Worm (Caenorhabditis elegans) whole organism, L4 larva: ENCODE results near the gene F18C5.10.

Experiments used
- F10B5.3 ChIP-seq: sonication (generic microtip); optimal IDR thresholded peaks from 2 replicates; lab custom pipeline; 2016; ENCODE audit warnings: mild to moderate bottlenecking, missing genetic modification characterization, missing compliant biosample characterization
- F37D6.2 ChIP-seq: sonication (generic microtip); optimal IDR thresholded peaks from 2 replicates; lab custom pipeline; 2016; ENCODE audit warnings: mild to moderate bottlenecking, missing genetic modification characterization, missing compliant biosample characterization
- T20F7.1 ChIP-seq: fragments of 200-800 bp; sonication (Bioruptor generic); optimal IDR thresholded peaks from 2 replicates; lab custom pipeline; 2018; ENCODE audit warnings: mild to moderate bottlenecking, missing genetic modification characterization, missing compliant biosample characterization
- Y48G9A.11 ChIP-seq: fragments of 200-800 bp; sonication (Bioruptor generic); IDR thresholded peaks from 2 replicates; pipeline ENCODE4 v1.3.6; 2022; ENCODE audit warnings: missing genetic modification reagents, missing genetic modification characterization, missing compliant biosample characterization
- Y5F2A.4 ChIP-seq: fragments of 200-800 bp; sonication (Bioruptor generic); optimal IDR thresholded peaks from 2 replicates; lab custom pipeline; 2018; ENCODE audit warnings: mild to moderate bottlenecking, missing genetic modification characterization, missing compliant biosample characterization
- Y75B8A.6 ChIP-seq: fragments of 200-800 bp; sonication (Bioruptor generic); IDR thresholded peaks from 2 replicates; pipeline ENCODE4 v1.3.6; 2022; ENCODE audit warnings: missing genetic modification reagents, missing genetic modification characterization, missing compliant biosample characterization
- ZK337.2 ChIP-seq: fragments of 200-800 bp; sonication (Bioruptor generic); IDR thresholded peaks from 2 replicates; pipeline ENCODE4 v1.3.6; 2022; ENCODE audit warnings: missing genetic modification reagents, missing genetic modification characterization, missing compliant biosample characterization
- arid-1 ChIP-seq: fragments of 200-800 bp; sonication (Bioruptor generic); conservative IDR thresholded peaks from 2 replicates; pipeline ENCODE4 v1.3.6; 2022; ENCODE audit warnings: missing genetic modification reagents, missing genetic modification characterization, missing compliant biosample characterization
- ceh-20 ChIP-seq: fragments of 200-800 bp; sonication (Bioruptor generic); IDR thresholded peaks from 2 replicates; pipeline ENCODE4 v1.3.6; 2022; ENCODE audit warnings: missing genetic modification reagents, missing genetic modification characterization, missing compliant biosample characterization
- ceh-32 ChIP-seq: sonication (generic microtip); optimal IDR thresholded peaks from 2 replicates; lab custom pipeline; 2016; ENCODE audit warnings: mild to moderate bottlenecking, missing genetic modification characterization, missing compliant biosample characterization; ENCODE audit not compliant: poor library complexity
- ces-1 ChIP-seq: fragments of 150-350 bp; sonication (generic microtip); optimal IDR thresholded peaks from 4 replicates; lab custom pipeline; 2014; ENCODE audit warnings: missing biosample characterization, missing genetic modification reagents, missing genetic modification characterization
- daf-12 ChIP-seq: fragments of 150-350 bp; optimal IDR thresholded peaks from 2 replicates; lab custom pipeline; 2014; ENCODE audit warnings: missing biosample characterization, missing genetic modification reagents, missing genetic modification characterization
- daf-8 ChIP-seq: fragments of 200-800 bp; sonication (Bioruptor generic); IDR thresholded peaks from 2 replicates; pipeline ENCODE4 v1.3.6; 2022; ENCODE audit warnings: missing genetic modification characterization, missing compliant biosample characterization
- dmd-6 ChIP-seq: fragments of 200-800 bp; sonication (Bioruptor generic); IDR thresholded peaks from 2 replicates; pipeline ENCODE4 v1.3.6; 2022; ENCODE audit warnings: missing genetic modification reagents, missing genetic modification characterization, missing compliant biosample characterization
- egl-27 ChIP-seq: sonication (generic microtip); optimal IDR thresholded peaks from 3 replicates; lab custom pipeline; 2017; ENCODE audit warnings: missing biosample characterization, missing genetic modification reagents, missing genetic modification characterization
- fkh-10 ChIP-seq: fragments of 150-350 bp; optimal IDR thresholded peaks from 2 replicates; lab custom pipeline; 2014; ENCODE audit warnings: missing biosample characterization, missing genetic modification reagents, missing genetic modification characterization
- hif-1 ChIP-seq, 2 experiments: sonication (generic microtip); optimal IDR thresholded peaks; 2 replicates each; lab custom pipeline; 2016 to 2017; ENCODE audit warnings: missing compliant biosample characterization in 2 of 2, missing genetic modification characterization in 2 of 2, missing genetic modification reagents in 2 of 2, missing genotype in 2 of 2, mild to moderate bottlenecking in 1 of 2
- hlh-11 ChIP-seq: fragments of 200-800 bp; sonication (Bioruptor generic); optimal IDR thresholded peaks from 2 replicates; lab custom pipeline; 2018; ENCODE audit warnings: mild to moderate bottlenecking, missing genetic modification characterization, missing compliant biosample characterization
- jun-1 ChIP-seq: fragments of 150-350 bp; optimal IDR thresholded peaks from 2 replicates; lab custom pipeline; 2014; ENCODE audit warnings: missing biosample characterization, missing genetic modification reagents, missing genetic modification characterization
- lim-7 ChIP-seq: fragments of 200-800 bp; sonication (Bioruptor generic); IDR thresholded peaks from 2 replicates; pipeline ENCODE4 v1.3.6; 2022; ENCODE audit warnings: missing genetic modification characterization, missing compliant biosample characterization
- lin-29 ChIP-seq: fragments of 200-800 bp; sonication (Bioruptor generic); IDR thresholded peaks from 2 replicates; pipeline ENCODE4 v1.3.6; 2022; ENCODE audit warnings: missing genetic modification reagents, missing genetic modification characterization, missing compliant biosample characterization
- lin-38 ChIP-seq: fragments of 200-800 bp; sonication (Bioruptor generic); IDR thresholded peaks from 2 replicates; pipeline ENCODE4 v1.3.6; 2022; ENCODE audit warnings: missing genetic modification reagents, missing genetic modification characterization, missing compliant biosample characterization
- nhr-102 ChIP-seq: sonication (generic microtip); optimal IDR thresholded peaks from 2 replicates; lab custom pipeline; 2016; ENCODE audit warnings: mild to moderate bottlenecking, missing genetic modification characterization, moderate library complexity, missing compliant biosample characterization
- nhr-11 ChIP-seq: fragments of 150-350 bp; optimal IDR thresholded peaks from 2 replicates; lab custom pipeline; 2014; ENCODE audit warnings: missing biosample characterization, missing genetic modification characterization
- nhr-237 ChIP-seq: sonication (generic microtip); optimal IDR thresholded peaks from 2 replicates; lab custom pipeline; 2017; ENCODE audit warnings: missing biosample characterization, missing genetic modification characterization
- nhr-28 ChIP-seq: fragments of 150-350 bp; optimal IDR thresholded peaks from 2 replicates; lab custom pipeline; 2014; ENCODE audit warnings: missing biosample characterization, missing genetic modification characterization
- nhr-41 ChIP-seq: fragments of 200-800 bp; sonication (Bioruptor generic); IDR thresholded peaks from 2 replicates; pipeline ENCODE4 v1.3.6; 2022; ENCODE audit warnings: missing genetic modification reagents, missing genetic modification characterization, missing compliant biosample characterization
- nhr-42 ChIP-seq: fragments of 200-800 bp; sonication (Bioruptor generic); IDR thresholded peaks from 2 replicates; pipeline ENCODE4 v1.3.6; 2022; ENCODE audit warnings: missing genetic modification characterization, missing compliant biosample characterization
- nhr-6 ChIP-seq: fragments of 150-350 bp; optimal IDR thresholded peaks from 2 replicates; lab custom pipeline; 2014; ENCODE audit warnings: missing biosample characterization, missing genetic modification characterization
- nhr-76 ChIP-seq: fragments of 150-350 bp; optimal IDR thresholded peaks from 2 replicates; lab custom pipeline; 2014; ENCODE audit warnings: missing biosample characterization, missing genetic modification characterization
- php-3 ChIP-seq: fragments of 200-800 bp; sonication (Bioruptor generic); IDR thresholded peaks from 2 replicates; pipeline ENCODE4 v1.3.6; 2022; ENCODE audit warnings: missing genetic modification reagents, missing genetic modification characterization, missing compliant biosample characterization
- rbr-2 ChIP-seq: sonication (generic microtip); optimal IDR thresholded peaks from 2 replicates; lab custom pipeline; 2016; ENCODE audit warnings: missing genotype, missing genetic modification characterization, missing compliant biosample characterization
- sdz-12 ChIP-seq: fragments of 200-800 bp; sonication (Bioruptor generic); optimal IDR thresholded peaks from 2 replicates; lab custom pipeline; 2018; ENCODE audit warnings: mild to moderate bottlenecking, missing genetic modification characterization, missing compliant biosample characterization
- skn-1 ChIP-seq: fragments of 150-350 bp; optimal IDR thresholded peaks from 2 replicates; lab custom pipeline; 2014; ENCODE audit warnings: missing biosample characterization, missing genetic modification characterization
- spr-1 ChIP-seq: sonication (generic microtip); optimal IDR thresholded peaks from 2 replicates; lab custom pipeline; 2016; ENCODE audit warnings: mild to moderate bottlenecking, missing genetic modification characterization, missing compliant biosample characterization
- tag-97 ChIP-seq: fragments of 200-800 bp; sonication (Bioruptor generic); IDR thresholded peaks from 2 replicates; pipeline ENCODE4 v1.3.6; 2022; ENCODE audit warnings: missing genetic modification characterization, missing compliant biosample characterization
- tra-1 ChIP-seq: fragments of 200-800 bp; sonication (Bioruptor generic); IDR thresholded peaks from 2 replicates; pipeline ENCODE4 v1.3.6; 2022; ENCODE audit warnings: missing genetic modification reagents, missing genetic modification characterization, missing compliant biosample characterization
- unc-130 ChIP-seq: sonication (generic microtip); optimal IDR thresholded peaks from 2 replicates; lab custom pipeline; 2016; ENCODE audit warnings: missing genetic modification reagents, missing genetic modification characterization, missing compliant biosample characterization
- unc-39 ChIP-seq: sonication (generic microtip); optimal IDR thresholded peaks from 2 replicates; lab custom pipeline; 2017; ENCODE audit warnings: missing biosample characterization, missing genetic modification characterization
- unc-62 ChIP-seq, 3 experiments: fragments of 150-350 bp in 1 of 3; sonication (generic microtip); optimal IDR thresholded peaks in 2 of 3; peaks in 1 of 3; 1 replicate in 1 of 3; 2 replicates in 2 of 3; lab custom pipeline; 2014 to 2017; ENCODE audit warnings: missing biosample characterization in 3 of 3, missing genetic modification characterization in 3 of 3, missing genetic modification reagents in 3 of 3, missing genotype in 1 of 3
- zag-1 ChIP-seq: fragments of 150-350 bp; optimal IDR thresholded peaks from 2 replicates; lab custom pipeline; 2014; ENCODE audit warnings: missing biosample characterization, missing genetic modification characterization
- zfp-2 ChIP-seq: sonication (generic microtip); optimal IDR thresholded peaks from 2 replicates; lab custom pipeline; 2016; ENCODE audit warnings: mild to moderate bottlenecking, missing genetic modification characterization, missing compliant biosample characterization
- ztf-11 ChIP-seq: fragments of 150-350 bp; optimal IDR thresholded peaks from 2 replicates; lab custom pipeline; 2014; ENCODE audit warnings: missing biosample characterization, missing genetic modification characterization

The F18C5.10 gene

ce11 chrII:6535957-6536424, 25.3 kb downstream of the F18C5.10 start, which contains the start of gene utp-20 (continued):
- TF ChIP-seq unc-39 (tag; lab: Kevin White, UChicago) (no peak), lim-7 (GFP tag; lab: Robert Waterston, UW) (no peak), nhr-41 (GFP tag; lab: Robert Waterston, UW) (no peak), ZK337.2 (no peak), php-3 (no peak), F37D6.2 (tag; lab: Kevin White, UChicago) (no peak), egl-27 (tag; lab: Kevin White, UChicago) (no peak), unc-62 (GFP tag; optimal IDR thresholded peaks at IDR 0.05 in 1 of 2; lab: Kevin White, UChicago) (no peak), unc-62 (tag; optimal IDR thresholded peaks at IDR 0.05; lab: Kevin White, UChicago) (no peak), sdz-12 (GFP tag; lab: Kevin White, UChicago) (no peak), Y48G9A.11 (GFP tag; lab: Robert Waterston, UW) (no peak), hlh-11 (no peak), dmd-6 (GFP tag; lab: Robert Waterston, UW) (no peak), tra-1 (GFP tag; lab: Robert Waterston, UW) (no peak), nhr-6 (tag; lab: Kevin White, UChicago) (peak; percentile 13), skn-1 (tag; lab: Kevin White, UChicago) (no peak), ceh-20 (GFP tag; lab: Robert Waterston, UW) (no peak), daf-12 (no peak)

- TF ChIP-seq unc-62 (GFP tag; optimal IDR thresholded peaks at IDR 0.05 in 1 of 2; lab: Kevin White, UChicago) (peak in 1 of 2 experiments; percentile 91), unc-62 (tag; optimal IDR thresholded peaks at IDR 0.05; lab: Kevin White, UChicago) (no peak), T20F7.1 (GFP tag; lab: Kevin White, UChicago) (no peak), Y5F2A.4 (GFP tag; lab: Kevin White, UChicago) (no peak)
Measured at ce11 chrII:6531940-6532339, 29.3 kb downstream of the F18C5.10 start, which contains the start of gene abcx-1. abcx-1 (plus strand) TSS chrII:6532163.

- TF ChIP-seq unc-130 (GFP tag; lab: Kevin White, UChicago) (no peak), nhr-76 (tag; lab: Kevin White, UChicago) (no peak), jun-1 (tag; lab: Kevin White, UChicago) (no peak), spr-1 (tag; lab: Kevin White, UChicago) (no peak), F10B5.3 (no peak), nhr-28 (no peak), hlh-11 (no peak), nhr-237 (no peak), daf-8 (no peak), zag-1 (tag; lab: Kevin White, UChicago) (no peak), sdz-12 (GFP tag; lab: Kevin White, UChicago) (no peak)
Measured at ce11 chrII:6531527-6531926, 29.7 kb downstream of the F18C5.10 start, which contains the start of gene abch-1. abch-1 (minus strand) TSS chrII:6531627.

ce11 chrII:6528629-6529028, 32.6 kb downstream of the F18C5.10 start, which contains the start of gene C56E6.4:
C56E6.4 (minus strand) TSS chrII:6528729.
- TF ChIP-seq Y48G9A.11 (GFP tag; lab: Robert Waterston, UW) (no peak), sdz-12 (GFP tag; lab: Kevin White, UChicago) (no peak), fkh-10 (GFP tag; lab: Kevin White, UChicago) (no peak), ztf-11 (no peak)

- TF ChIP-seq ces-1 (GFP tag; lab: Kevin White, UChicago), result no peak
- no peak for TF ChIP-seq hif-1 (tag; optimal IDR thresholded peaks at IDR 0.05; lab: Kevin White, UChicago)
- TF ChIP-seq tag-97, result no peak
- TF ChIP-seq zfp-2 (tag; lab: Kevin White, UChicago), result no peak
- peak; percentile 34; the same call in 1 of the 2 replicates for TF ChIP-seq lin-38 (GFP tag; lab: Robert Waterston, UW)
- TF ChIP-seq nhr-42, result no peak
- no peak for TF ChIP-seq tra-1 (GFP tag; lab: Robert Waterston, UW)
- no peak for TF ChIP-seq arid-1 (GFP tag; lab: Robert Waterston, UW)
- TF ChIP-seq ceh-20 (GFP tag; lab: Robert Waterston, UW), result no peak
- peak; percentile 52 for TF ChIP-seq nhr-102 (tag; lab: Kevin White, UChicago)
- TF ChIP-seq unc-39 (tag; lab: Kevin White, UChicago), result no peak
- no peak for TF ChIP-seq rbr-2 (tag; lab: Kevin White, UChicago)
- no peak for TF ChIP-seq nhr-11
- TF ChIP-seq Y75B8A.6 (GFP tag; lab: Robert Waterston, UW), result no peak
- no peak for TF ChIP-seq lin-29 (GFP tag; lab: Robert Waterston, UW)
- TF ChIP-seq skn-1 (tag; lab: Kevin White, UChicago), result no peak
- TF ChIP-seq ceh-32 (tag; lab: Kevin White, UChicago), result no peak
Measured at ce11 chrII:6526136-6526684, 35.0 kb downstream of the F18C5.10 start.
